Fruit fly (Drosophila melanogaster) whole organism, prepupa: Measurements from ENCODE around the gene amon.

ENCODE experiments used
- Blimp-1 ChIP-seq: fragments of 200-800 bp; sonication (Bioruptor generic); optimal IDR thresholded peaks from 3 replicates; lab custom pipeline; 2017; ENCODE audit warnings: missing biosample characterization, missing genetic modification characterization, mild to moderate bottlenecking, moderate library complexity, missing genetic modification reagents
- CG10631 ChIP-seq: fragments of 200-800 bp; sonication (Bioruptor generic); optimal IDR thresholded peaks from 2 replicates; lab custom pipeline; 2016; ENCODE audit warnings: missing biosample characterization, missing genetic modification characterization
- CG10669 ChIP-seq: fragments of 200-800 bp; sonication (Bioruptor generic); optimal IDR thresholded peaks from 3 replicates; lab custom pipeline; 2018; ENCODE audit warnings: missing biosample characterization, mild to moderate bottlenecking, missing genetic modification characterization, moderate library complexity
- CG15336 ChIP-seq: fragments of 200-800 bp; sonication (Bioruptor generic); IDR thresholded peaks from 2 replicates; pipeline ENCODE4 v1.3.6; 2022; ENCODE audit warnings: missing biosample characterization, missing genetic modification characterization
- CG1621 ChIP-seq: fragments of 200-800 bp; sonication (Bioruptor generic); optimal IDR thresholded peaks from 3 replicates; lab custom pipeline; 2018; ENCODE audit warnings: missing biosample characterization, mild to moderate bottlenecking, missing genetic modification characterization
- CG3032 ChIP-seq: fragments of 200-800 bp; optimal IDR thresholded peaks from 2 replicates; lab custom pipeline; 2019; ENCODE audit warnings: missing biosample characterization, mild to moderate bottlenecking, missing genetic modification characterization, moderate library complexity
- CG31627 ChIP-seq: fragments of 200-800 bp; sonication (Bioruptor generic); optimal IDR thresholded peaks from 3 replicates; lab custom pipeline; 2016; ENCODE audit warnings: missing biosample characterization, missing genetic modification characterization
- CG32006 ChIP-seq: fragments of 200-800 bp; sonication (Bioruptor generic); optimal IDR thresholded peaks from 3 replicates; lab custom pipeline; 2017; ENCODE audit warnings: missing biosample characterization, mild to moderate bottlenecking, missing genetic modification characterization
- CG4318 ChIP-seq: fragments of 200-800 bp; sonication (Bioruptor generic); optimal IDR thresholded peaks from 3 replicates; lab custom pipeline; 2017; ENCODE audit warnings: missing biosample characterization, mild to moderate bottlenecking, missing genetic modification characterization
- CG6792 ChIP-seq: fragments of 200-800 bp; sonication (Bioruptor generic); optimal IDR thresholded peaks from 3 replicates; lab custom pipeline; 2016; ENCODE audit warnings: missing biosample characterization, missing genetic modification characterization
- CG6854 ChIP-seq: fragments of 200-800 bp; sonication (Bioruptor generic); optimal IDR thresholded peaks from 2 replicates; lab custom pipeline; 2017; ENCODE audit warnings: missing biosample characterization, mild to moderate bottlenecking, missing genetic modification characterization
- CG7368 ChIP-seq: fragments of 200-800 bp; sonication (Bioruptor generic); optimal IDR thresholded peaks from 3 replicates; lab custom pipeline; 2016; ENCODE audit warnings: missing biosample characterization, missing genetic modification characterization
- CG8119 ChIP-seq: fragments of 200-800 bp; sonication (Bioruptor generic); IDR thresholded peaks from 3 replicates; pipeline ENCODE4 v1.3.6; 2022; ENCODE audit warnings: missing biosample characterization, missing genetic modification characterization
- CG8632 ChIP-seq: fragments of 200-800 bp; sonication (Bioruptor generic); optimal IDR thresholded peaks from 3 replicates; lab custom pipeline; 2016; ENCODE audit warnings: missing biosample characterization, missing genetic modification characterization
- CG9139 ChIP-seq: fragments of 200-800 bp; sonication (Bioruptor generic); optimal IDR thresholded peaks from 3 replicates; lab custom pipeline; 2017; ENCODE audit warnings: missing biosample characterization, mild to moderate bottlenecking, missing genetic modification characterization
- Eip78C ChIP-seq: fragments of 200-800 bp; sonication (Bioruptor generic); peaks from one replicate; lab custom pipeline; 2016; ENCODE audit warnings: missing biosample characterization, missing genetic modification characterization
- Eip93F ChIP-seq: fragments of 200-800 bp; sonication (Bioruptor generic); optimal IDR thresholded peaks from 2 replicates; lab custom pipeline; 2016; ENCODE audit warnings: missing biosample characterization, mild to moderate bottlenecking, missing genetic modification characterization
- Gug ChIP-seq: fragments of 200-800 bp; sonication (Bioruptor generic); IDR thresholded peaks from 2 replicates; pipeline ENCODE4 v1.3.6; 2022; ENCODE audit warnings: missing biosample characterization, missing genetic modification characterization
- Hr38 ChIP-seq: sonication (Bioruptor generic); optimal IDR thresholded peaks from 2 replicates; lab custom pipeline; 2016; ENCODE audit warnings: missing biosample characterization, missing genetic modification characterization
- Hr39 ChIP-seq: fragments of 200-800 bp; sonication (Bioruptor generic); optimal IDR thresholded peaks from 2 replicates; lab custom pipeline; 2016; ENCODE audit warnings: missing biosample characterization, missing genetic modification characterization
- Hr4 ChIP-seq: fragments of 200-800 bp; sonication (Bioruptor generic); optimal IDR thresholded peaks from 3 replicates; lab custom pipeline; 2016; ENCODE audit warnings: missing biosample characterization, missing genetic modification characterization
- Met ChIP-seq: fragments of 200-800 bp; sonication (Bioruptor generic); optimal IDR thresholded peaks from 3 replicates; lab custom pipeline; 2016; ENCODE audit warnings: missing biosample characterization, missing genetic modification characterization
- Smox ChIP-seq: fragments of 200-800 bp; sonication (Bioruptor generic); optimal IDR thresholded peaks from 3 replicates; lab custom pipeline; 2016; ENCODE audit warnings: missing biosample characterization, missing genetic modification characterization
- Sox102F ChIP-seq: fragments of 200-800 bp; sonication (Bioruptor generic); optimal IDR thresholded peaks from 2 replicates; lab custom pipeline; 2016; ENCODE audit warnings: missing biosample characterization, mild to moderate bottlenecking, missing genetic modification characterization
- Sox15 ChIP-seq: fragments of 200-800 bp; sonication (Bioruptor generic); optimal IDR thresholded peaks from 3 replicates; lab custom pipeline; 2016; ENCODE audit warnings: missing biosample characterization, missing genetic modification characterization
- acj6 ChIP-seq: fragments of 200-800 bp; sonication (Bioruptor generic); optimal IDR thresholded peaks from 3 replicates; lab custom pipeline; 2016; ENCODE audit warnings: missing biosample characterization, missing genetic modification characterization
- dsx ChIP-seq: fragments of 200-800 bp; optimal IDR thresholded peaks from 3 replicates; lab custom pipeline; 2019; ENCODE audit warnings: missing biosample characterization, mild to moderate bottlenecking, missing genetic modification characterization, moderate library complexity; ENCODE audit not compliant: poor library complexity, severe bottlenecking
- eg ChIP-seq: fragments of 200-800 bp; sonication (Bioruptor generic); IDR thresholded peaks from 3 replicates; pipeline ENCODE4 v1.3.6; 2022; ENCODE audit warnings: missing biosample characterization, missing genetic modification characterization
- fd59A ChIP-seq: fragments of 200-800 bp; sonication (Bioruptor generic); optimal IDR thresholded peaks from 2 replicates; lab custom pipeline; 2017; ENCODE audit warnings: missing biosample characterization, mild to moderate bottlenecking, missing genetic modification characterization, missing genetic modification reagents
- fkh ChIP-seq: fragments of 200-800 bp; sonication (Bioruptor generic); optimal IDR thresholded peaks from 3 replicates; lab custom pipeline; 2017; ENCODE audit warnings: missing biosample characterization, mild to moderate bottlenecking, missing genetic modification characterization, moderate library complexity
- pdm3 ChIP-seq: fragments of 200-800 bp; sonication (Bioruptor generic); optimal IDR thresholded peaks from 3 replicates; lab custom pipeline; 2016; ENCODE audit warnings: missing biosample characterization, missing genetic modification characterization
- vri ChIP-seq: fragments of 200-800 bp; sonication (Bioruptor generic); optimal IDR thresholded peaks from 3 replicates; lab custom pipeline; 2016; ENCODE audit warnings: missing biosample characterization, mild to moderate bottlenecking, missing genetic modification characterization

amon gene

dm6 chr3R:26693490-26693889 lies 20.5 kb downstream of the amon start, which contains the start of gene TwdlQ:
Gene TwdlQ, minus strand, starts transcription at chr3R:26693590.
- TF ChIP-seq fd59A (GFP tag; lab: Kevin White, UChicago) (no peak), Gug (GFP tag; lab: Robert Waterston, UW) (no peak), CG8119 (GFP tag; lab: Robert Waterston, UW) (no peak), CG1621 (tag; lab: Kevin White, UChicago) (no peak), CG10669 (GFP tag; lab: Kevin White, UChicago) (no peak), CG3032 (no peak), CG6854 (no peak)

- TF ChIP-seq fkh (GFP tag; lab: Kevin White, UChicago) (no peak), CG10631 (GFP tag; lab: Kevin White, UChicago) (no peak), CG8632 (no peak), dsx (GFP tag; lab: Kevin White, UChicago) (no peak), CG31627 (GFP tag; lab: Kevin White, UChicago) (no peak), Hr39 (GFP tag; lab: Kevin White, UChicago) (no peak), CG4318 (GFP tag; lab: Kevin White, UChicago) (no peak), Met (GFP tag; lab: Kevin White, UChicago) (no peak), Eip93F (GFP tag; lab: Kevin White, UChicago) (no peak), Sox102F (no peak), CG32006 (GFP tag; lab: Kevin White, UChicago) (no peak), CG3032 (no peak), Eip78C (GFP tag; lab: Kevin White, UChicago) (no peak)
Observed at dm6 chr3R:26690197-26690596, 23.8 kb downstream of the amon start.

- TF ChIP-seq CG7368 (GFP tag; lab: Kevin White, UChicago) (peak; percentile 1), acj6 (GFP tag; lab: Kevin White, UChicago) (no peak)
- TF ChIP-seq, all 60 proteins: peak for 1
Observed at dm6 chr3R:26681947-26682346, 32.0 kb downstream of the amon start, which contains the start of gene beat-VII. Gene beat-VII, minus strand, starts transcription at chr3R:26681966.

- TF ChIP-seq CG32006 (GFP tag; lab: Kevin White, UChicago) (peak; percentile 6), CG1621 (tag; lab: Kevin White, UChicago) (no peak), CG15336 (no peak)
- TF ChIP-seq, all 60 proteins: peak for 1
Observed at dm6 chr3R:26671525-26672132, 42.3 kb downstream of the amon start.

DNA sequence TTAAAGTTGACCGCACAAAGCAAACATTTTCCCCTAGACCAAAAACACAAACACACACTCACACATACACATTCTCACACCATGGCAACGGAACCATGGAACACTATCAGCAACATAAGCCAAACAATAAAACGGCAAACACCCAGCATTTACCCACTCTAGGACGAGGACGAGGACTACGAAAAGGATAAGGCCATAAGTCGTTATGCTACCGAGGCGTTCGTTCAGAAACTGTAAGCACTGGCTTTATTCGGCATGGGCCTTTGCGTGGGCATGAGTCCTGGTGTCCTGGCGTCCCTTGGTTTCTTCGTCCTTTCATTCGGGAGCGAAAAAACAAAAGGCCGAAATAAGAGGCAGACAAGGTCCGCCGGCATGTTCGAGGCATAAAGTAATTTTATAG lies 43.7 kb downstream of the amon start:
- TF ChIP-seq CG3032 = no peak
- no peak for TF ChIP-seq vri (GFP tag; lab: Kevin White, UChicago)
- TF ChIP-seq CG32006 (GFP tag; lab: Kevin White, UChicago) = no peak
- TF ChIP-seq CG8632 = no peak
- TF ChIP-seq CG6792 (GFP tag; lab: Kevin White, UChicago) = no peak
- no peak for TF ChIP-seq CG31627 (GFP tag; lab: Kevin White, UChicago)

dm6 chr3R:26656140-26656539 lies 57.8 kb downstream of the amon start, which contains the start of gene Tb:
Gene Tb, plus strand, starts transcription at chr3R:26656440.
- TF ChIP-seq Hr38 (no peak), CG31627 (GFP tag; lab: Kevin White, UChicago) (no peak), Hr4 (no peak), CG10669 (GFP tag; lab: Kevin White, UChicago) (no peak), Hr39 (GFP tag; lab: Kevin White, UChicago) (no peak), Smox (GFP tag; lab: Kevin White, UChicago) (no peak), vri (GFP tag; lab: Kevin White, UChicago) (no peak), CG3032 (no peak), CG9139 (no peak), Sox15 (GFP tag; lab: Kevin White, UChicago) (no peak), pdm3 (GFP tag; lab: Kevin White, UChicago) (no peak), Blimp-1 (GFP tag; lab: Kevin White, UChicago) (no peak), CG32006 (GFP tag; lab: Kevin White, UChicago) (no peak), Eip78C (GFP tag; lab: Kevin White, UChicago) (no peak), eg (GFP tag; lab: Robert Waterston, UW) (no peak), dsx (GFP tag; lab: Kevin White, UChicago) (no peak)
